Fruit fly (Drosophila melanogaster): ENCODE measurements around the gene CG31097.

Gene CG31097

DNA sequence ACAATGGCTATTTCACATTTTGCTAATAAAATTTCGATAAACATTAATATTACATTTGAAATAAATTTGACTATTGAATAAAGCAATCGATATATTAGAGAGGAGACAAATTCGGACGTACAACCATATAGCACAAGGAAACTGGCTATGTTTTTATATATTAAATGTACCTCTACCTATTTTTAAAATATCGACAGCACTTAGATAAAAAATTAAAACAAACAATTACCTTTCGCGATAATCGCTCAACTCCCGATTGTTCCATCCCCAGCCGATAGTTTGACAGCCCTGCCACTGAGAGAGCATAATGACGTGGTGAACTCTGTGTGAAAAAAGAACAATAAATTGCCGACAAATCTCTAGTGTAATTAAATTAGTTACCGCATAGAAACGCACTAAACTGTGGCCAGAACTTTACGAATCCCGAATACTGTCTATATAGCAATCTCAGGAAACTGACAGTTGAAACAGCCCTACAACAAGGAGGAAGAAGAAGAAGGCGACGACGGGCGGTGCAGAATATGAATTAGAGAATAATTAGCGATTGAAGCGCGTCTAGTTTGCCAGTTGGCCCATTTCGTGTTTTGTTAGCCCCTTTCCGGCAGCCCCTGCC lies 38.8 kb downstream of the CG31097 start, which contains the start of gene CG11857 (continued):
- peak; percentile 99 for TF ChIP-seq CoRest (tag; optimal IDR thresholded peaks at IDR 0.05)
- peak; percentile 98 for TF ChIP-seq gt (GFP tag; IDR thresholded peaks at IDR 0.05)
- TF ChIP-seq abd-A (tag; optimal IDR thresholded peaks at IDR 0.05) = no peak
- TF ChIP-seq CG12155 (GFP tag; optimal IDR thresholded peaks at IDR 0.05) = peak; percentile 98
- peak; percentile 95 for TF ChIP-seq Lim3 (GFP tag; IDR thresholded peaks at IDR 0.05)
- TF ChIP-seq CG14667 (GFP tag; IDR thresholded peaks at IDR 0.05) = peak; percentile 99
- peak; percentile 99 for TF ChIP-seq CG14441 (GFP tag; IDR thresholded peaks at IDR 0.05)
- TF ChIP-seq toy (GFP tag; IDR thresholded peaks at IDR 0.05) = peak; percentile 97
- TF ChIP-seq BtbVII (GFP tag; optimal IDR thresholded peaks at IDR 0.05) = peak; percentile 91
- peak; percentile 97 for TF ChIP-seq Antp (GFP tag; optimal IDR thresholded peaks at IDR 0.05)
- peak; percentile 98 for TF ChIP-seq CG15696 (tag; optimal IDR thresholded peaks at IDR 0.05)
- peak; percentile 99 for TF ChIP-seq H2.0 (GFP tag; IDR thresholded peaks at IDR 0.05)
- peak; percentile 99 for TF ChIP-seq Opbp (GFP tag; IDR thresholded peaks at IDR 0.05; ENCODE audit: partially characterized antibody)
- TF ChIP-seq croc (GFP tag; conservative IDR thresholded peaks at IDR 0.05) = peak; percentile 98
- peak; percentile 98 for TF ChIP-seq ara (GFP tag; IDR thresholded peaks at IDR 0.05)
- peak; percentile 99 for TF ChIP-seq Optix (GFP tag; IDR thresholded peaks at IDR 0.05)
- TF ChIP-seq CG2889 (GFP tag; IDR thresholded peaks at IDR 0.05) = peak; percentile 99
- TF ChIP-seq Nf-YB (GFP tag; optimal IDR thresholded peaks at IDR 0.05) = peak; percentile 80
- TF ChIP-seq CG9932 (GFP tag; IDR thresholded peaks at IDR 0.05) = peak; percentile 100
- TF ChIP-seq salm (tag; optimal IDR thresholded peaks at IDR 0.05) = peak; percentile 88
- TF ChIP-seq CG4360 (GFP tag; IDR thresholded peaks at IDR 0.05) = peak; percentile 75
- peak; percentile 97 for TF ChIP-seq CG34376 (GFP tag; optimal IDR thresholded peaks at IDR 0.05)
- peak; percentile 96 for TF ChIP-seq CG4282 (GFP tag; optimal IDR thresholded peaks at IDR 0.05)
- peak; percentile 100 for TF ChIP-seq hbn (GFP tag; IDR thresholded peaks at IDR 0.05; ENCODE audit: partially characterized antibody)
- peak; percentile 99 for TF ChIP-seq Sry-δ (GFP tag; optimal IDR thresholded peaks at IDR 0.05)
- TF ChIP-seq CG7928 (GFP tag; optimal IDR thresholded peaks at IDR 0.05) = peak; percentile 98
- TF ChIP-seq CG10147 (GFP tag; optimal IDR thresholded peaks at IDR 0.05) = peak; percentile 97
- peak; percentile 98 for TF ChIP-seq CG8765 (GFP tag; IDR thresholded peaks at IDR 0.05)
- peak; percentile 83 for TF ChIP-seq CG10321 (GFP tag; IDR thresholded peaks at IDR 0.05)
- peak; percentile 99 for TF ChIP-seq mam (GFP tag; optimal IDR thresholded peaks at IDR 0.05)
- peak; percentile 27 for TF ChIP-seq zf30C (GFP tag; optimal IDR thresholded peaks at IDR 0.05)
- TF ChIP-seq pzg (GFP tag; optimal IDR thresholded peaks at IDR 0.05) = peak; percentile 89
- peak; percentile 98 for TF ChIP-seq bab2 (GFP tag; optimal IDR thresholded peaks at IDR 0.05)
- peak; percentile 97 for TF ChIP-seq grau (tag; optimal IDR thresholded peaks at IDR 0.05)
- peak; percentile 94 for TF ChIP-seq emc (GFP tag; optimal IDR thresholded peaks at IDR 0.05)
- peak; percentile 100 for TF ChIP-seq vnd (GFP tag; IDR thresholded peaks at IDR 0.05; ENCODE audit: partially characterized antibody)
- TF ChIP-seq E2f1 (GFP tag; IDR thresholded peaks at IDR 0.05) = peak; percentile 99
- TF ChIP-seq aop (GFP tag; IDR thresholded peaks at IDR 0.05) = peak; percentile 96
- peak; percentile 93 for TF ChIP-seq org-1 (GFP tag; optimal IDR thresholded peaks at IDR 0.05)
- peak; percentile 96 for TF ChIP-seq Hmx (GFP tag; optimal IDR thresholded peaks at IDR 0.05)
- TF ChIP-seq tna (GFP tag; IDR thresholded peaks at IDR 0.05; ENCODE audit: partially characterized antibody) = peak; percentile 99
- peak; percentile 98 for TF ChIP-seq phol (tag; optimal IDR thresholded peaks at IDR 0.05)
- TF ChIP-seq Bdp1 (GFP tag; optimal IDR thresholded peaks at IDR 0.05) = peak; percentile 93
- peak; percentile 97 for TF ChIP-seq CHES-1-like (GFP tag; optimal IDR thresholded peaks at IDR 0.05)
- TF ChIP-seq CG13123 (GFP tag; optimal IDR thresholded peaks at IDR 0.05) = peak; percentile 97
- peak; percentile 82 for TF ChIP-seq CG4707 (GFP tag; optimal IDR thresholded peaks at IDR 0.05)
- TF ChIP-seq Meics (GFP tag; optimal IDR thresholded peaks at IDR 0.05) = peak; percentile 96
- peak; percentile 93 for TF ChIP-seq disco-r (GFP tag; optimal IDR thresholded peaks at IDR 0.05)
- peak; percentile 89 for TF ChIP-seq CG12071 (GFP tag; optimal IDR thresholded peaks at IDR 0.05)
- peak; percentile 87 for TF ChIP-seq CG3163 (GFP tag; optimal IDR thresholded peaks at IDR 0.05)
- TF ChIP-seq crc (GFP tag; optimal IDR thresholded peaks at IDR 0.05) = peak; percentile 95
